Fruit fly (Drosophila melanogaster) whole organism, prepupa: Measurements from ENCODE around the gene CG16824.
A peak's percentile ranks its signal among the peaks of the same experiment; 100 is the strongest.

Experiments
- CG11762 ChIP-seq: fragments of 200-800 bp; sonication (Bioruptor generic); optimal IDR thresholded peaks from 3 replicates; lab custom pipeline; 2016; ENCODE audit warnings: missing biosample characterization, missing genetic modification characterization; ENCODE audit not compliant: insufficient read depth
- CG8319 ChIP-seq: fragments of 200-800 bp; sonication (Bioruptor generic); optimal IDR thresholded peaks from 3 replicates; lab custom pipeline; 2016; ENCODE audit warnings: missing biosample characterization, missing genetic modification characterization
- Eip78C ChIP-seq: fragments of 200-800 bp; sonication (Bioruptor generic); peaks from one replicate; lab custom pipeline; 2016; ENCODE audit warnings: missing biosample characterization, missing genetic modification characterization
- Hr39 ChIP-seq: fragments of 200-800 bp; sonication (Bioruptor generic); optimal IDR thresholded peaks from 2 replicates; lab custom pipeline; 2016; ENCODE audit warnings: missing biosample characterization, missing genetic modification characterization
- OdsH ChIP-seq: fragments of 200-800 bp; sonication (Bioruptor generic); optimal IDR thresholded peaks from 3 replicates; lab custom pipeline; 2016; ENCODE audit warnings: missing biosample characterization, missing genetic modification characterization
- fkh ChIP-seq: fragments of 200-800 bp; sonication (Bioruptor generic); optimal IDR thresholded peaks from 3 replicates; lab custom pipeline; 2017; ENCODE audit warnings: missing biosample characterization, mild to moderate bottlenecking, missing genetic modification characterization, moderate library complexity
- net ChIP-seq: fragments of 200-800 bp; sonication (Bioruptor generic); optimal IDR thresholded peaks from 3 replicates; lab custom pipeline; 2016; ENCODE audit warnings: missing biosample characterization, missing genetic modification characterization
- ss ChIP-seq, 2 experiments: fragments of 200-800 bp; sonication (Bioruptor generic); optimal IDR thresholded peaks; 2 replicates in 1 of 2; 3 replicates in 1 of 2; lab custom pipeline; 2017 to 2018; ENCODE audit warnings: mild to moderate bottlenecking in 2 of 2, missing biosample characterization in 2 of 2, missing genetic modification characterization in 2 of 2, moderate library complexity in 1 of 2

DNA sequence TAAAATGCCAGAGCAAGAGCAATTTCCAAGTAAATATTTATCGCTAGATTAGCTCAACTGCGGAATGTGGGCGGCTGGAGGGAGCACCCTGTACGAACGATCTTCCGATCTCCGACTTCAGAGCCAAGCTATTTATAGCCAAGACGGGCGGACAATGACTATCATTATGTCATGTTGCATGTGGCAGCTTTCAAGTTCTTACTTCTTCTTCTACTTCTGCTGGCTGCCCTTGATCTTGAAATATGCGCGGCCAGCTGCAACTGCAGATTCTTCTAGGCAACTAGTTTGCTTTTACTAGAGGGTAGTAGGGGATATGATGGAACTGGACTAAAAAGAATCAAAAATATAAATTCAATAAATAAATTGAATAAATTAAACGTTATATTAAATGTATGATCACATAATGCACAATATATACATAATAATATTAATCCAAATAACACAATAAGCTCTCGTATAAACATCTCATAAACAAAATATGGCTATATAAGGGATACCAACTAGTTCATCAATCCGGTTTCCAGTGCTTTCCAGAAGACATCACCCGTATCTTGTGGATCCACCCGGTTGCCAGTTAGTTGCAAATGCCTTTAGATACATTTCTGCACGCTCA is 24.7 kb upstream of the CG16824 start:
- TF ChIP-seq net (GFP tag; lab: Kevin White, UChicago), result peak; percentile 13
- TF ChIP-seq CG11762 (GFP tag; lab: Kevin White, UChicago), result no peak
- TF ChIP-seq Hr39, result no peak
- TF ChIP-seq CG8319 (GFP tag; lab: Kevin White, UChicago), result no peak
- peak; percentile 52 for TF ChIP-seq OdsH (GFP tag; lab: Kevin White, UChicago)
- TF ChIP-seq fkh (GFP tag; lab: Kevin White, UChicago), result no peak
- peak; percentile 71 for TF ChIP-seq Eip78C (GFP tag; lab: Kevin White, UChicago)
- TF ChIP-seq ss (GFP tag; optimal IDR thresholded peaks at IDR 0.05; lab: Kevin White, UChicago), result peak; percentile 54 to 65
